Fruit fly (Drosophila melanogaster) whole organism, embryonic: ENCODE measurements around the gene TyrRS.
A peak's percentile ranks its signal among the peaks of the same experiment; 100 is the strongest.

Experiments
- Antp ChIP-seq: fragments of 200-800 bp; sonication (Bioruptor generic); optimal IDR thresholded peaks from 3 replicates; lab custom pipeline; 2016; ENCODE audit warnings: missing biosample characterization, missing genetic modification characterization
- CG10565 ChIP-seq: fragments of 200-800 bp; sonication (Bioruptor generic); optimal IDR thresholded peaks from 3 replicates; lab custom pipeline; 2016; ENCODE audit warnings: missing biosample characterization, mild to moderate bottlenecking, missing genetic modification characterization
- CG11504 ChIP-seq: fragments of 200-800 bp; sonication (Bioruptor generic); optimal IDR thresholded peaks from 3 replicates; lab custom pipeline; 2019; ENCODE audit warnings: missing biosample characterization, mild to moderate bottlenecking, missing genetic modification characterization, moderate library complexity
- CG12219 ChIP-seq: fragments of 200-800 bp; sonication (Bioruptor generic); optimal IDR thresholded peaks from 3 replicates; lab custom pipeline; 2018; ENCODE audit warnings: missing biosample characterization, mild to moderate bottlenecking, missing genetic modification characterization
- CG12236 ChIP-seq: fragments of 200-800 bp; sonication (Bioruptor generic); optimal IDR thresholded peaks from 2 replicates; lab custom pipeline; 2016; ENCODE audit warnings: missing biosample characterization, missing genetic modification characterization
- CG12391 ChIP-seq: fragments of 200-800 bp; sonication (Bioruptor generic); optimal IDR thresholded peaks from 3 replicates; lab custom pipeline; 2018; ENCODE audit warnings: missing biosample characterization, mild to moderate bottlenecking, missing genetic modification characterization, moderate library complexity
- CG13287 ChIP-seq: fragments of 200-800 bp; sonication (Bioruptor generic); IDR thresholded peaks from 2 replicates; pipeline ENCODE4 v1.3.6; 2022; ENCODE audit warnings: missing biosample characterization, missing genetic modification characterization; ENCODE audit not compliant: partially characterized antibody
- CG14050 ChIP-seq: fragments of 200-800 bp; sonication (Bioruptor generic); IDR thresholded peaks from 3 replicates; pipeline ENCODE4 v1.3.6; 2022; ENCODE audit warnings: missing biosample characterization, missing genetic modification characterization
- CG1602 ChIP-seq: fragments of 200-800 bp; sonication (Bioruptor generic); optimal IDR thresholded peaks from 3 replicates; lab custom pipeline; 2016; ENCODE audit warnings: missing biosample characterization, missing genetic modification characterization
- CG1603 ChIP-seq: fragments of 200-800 bp; sonication (Bioruptor generic); optimal IDR thresholded peaks from 2 replicates; lab custom pipeline; 2019; ENCODE audit warnings: missing biosample characterization, mild to moderate bottlenecking, missing genetic modification characterization, moderate library complexity
- CG18262 ChIP-seq: fragments of 200-800 bp; optimal IDR thresholded peaks from 3 replicates; lab custom pipeline; 2019; ENCODE audit warnings: missing biosample characterization, mild to moderate bottlenecking, missing genetic modification characterization, moderate library complexity
- CG2199 ChIP-seq: fragments of 200-800 bp; sonication (Bioruptor generic); IDR thresholded peaks from 3 replicates; pipeline ENCODE4 v1.3.6; 2022; ENCODE audit warnings: missing biosample characterization, missing genetic modification characterization
- CG31388 ChIP-seq: fragments of 200-800 bp; sonication (Bioruptor generic); optimal IDR thresholded peaks from 2 replicates; lab custom pipeline; 2016; ENCODE audit warnings: missing biosample characterization, missing genetic modification characterization
- CG3281 ChIP-seq: fragments of 200-800 bp; sonication (Bioruptor generic); optimal IDR thresholded peaks from 3 replicates; lab custom pipeline; 2017; ENCODE audit warnings: missing biosample characterization, mild to moderate bottlenecking, missing genetic modification characterization
- CG33213 ChIP-seq: fragments of 200-800 bp; sonication (Bioruptor generic); optimal IDR thresholded peaks from 3 replicates; lab custom pipeline; 2016; ENCODE audit warnings: missing biosample characterization, missing genetic modification characterization
- CG34224 ChIP-seq: fragments of 200-800 bp; sonication (Bioruptor generic); IDR thresholded peaks from 3 replicates; pipeline ENCODE4 v1.3.6; 2022; ENCODE audit warnings: missing biosample characterization, missing genetic modification characterization; ENCODE audit not compliant: partially characterized antibody
- CG34422 ChIP-seq: fragments of 200-800 bp; sonication (Bioruptor generic); IDR thresholded peaks from 3 replicates; pipeline ENCODE4 v1.3.6; 2022; ENCODE audit warnings: missing biosample characterization, missing genetic modification characterization
- CG43689 ChIP-seq: fragments of 200-800 bp; sonication (Bioruptor generic); IDR thresholded peaks from 2 replicates; pipeline ENCODE4 v1.3.6; 2022; ENCODE audit warnings: missing biosample characterization, missing genetic modification characterization
- CG5180 ChIP-seq: fragments of 200-800 bp; sonication (Bioruptor generic); optimal IDR thresholded peaks from 3 replicates; lab custom pipeline; 2017; ENCODE audit warnings: missing biosample characterization, missing genetic modification characterization, mild to moderate bottlenecking, moderate library complexity, missing genetic modification reagents
- CG6683 ChIP-seq: fragments of 200-800 bp; sonication (Bioruptor generic); optimal IDR thresholded peaks from 2 replicates; lab custom pipeline; 2017; ENCODE audit warnings: missing biosample characterization, mild to moderate bottlenecking, missing genetic modification characterization, missing genetic modification reagents
- Dek ChIP-seq: fragments of 200-800 bp; sonication (Bioruptor generic); optimal IDR thresholded peaks from 3 replicates; lab custom pipeline; 2019; ENCODE audit warnings: missing biosample characterization, mild to moderate bottlenecking, missing genetic modification characterization, moderate library complexity
- Dip3 ChIP-seq: fragments of 200-800 bp; sonication (Bioruptor generic); optimal IDR thresholded peaks from 3 replicates; lab custom pipeline; 2016; ENCODE audit warnings: missing biosample characterization, missing genetic modification characterization
- MBD-R2 ChIP-seq: fragments of 200-800 bp; sonication (Bioruptor generic); IDR thresholded peaks from 2 replicates; pipeline ENCODE4 v1.3.6; 2022; ENCODE audit warnings: missing biosample characterization, missing genetic modification characterization
- Med ChIP-seq: fragments of 200-800 bp; sonication (Bioruptor generic); peaks from one replicate; lab custom pipeline; 2016; ENCODE audit warnings: missing biosample characterization, missing genetic modification characterization, mild to moderate bottlenecking, inconsistent platforms, moderate library complexity
- NC2α ChIP-seq: fragments of 200-800 bp; sonication (Bioruptor generic); optimal IDR thresholded peaks from 2 replicates; lab custom pipeline; 2016; ENCODE audit warnings: missing biosample characterization, missing genetic modification characterization
- Side ChIP-seq: fragments of 200-800 bp; sonication (Bioruptor generic); optimal IDR thresholded peaks from 2 replicates; lab custom pipeline; 2016; ENCODE audit warnings: missing biosample characterization, missing genetic modification characterization
- Taf1 ChIP-seq: fragments of 200-800 bp; sonication (Bioruptor generic); IDR thresholded peaks from 2 replicates; pipeline ENCODE4 v1.3.6; 2022; ENCODE audit warnings: missing biosample characterization, missing genetic modification characterization
- Xbp1 ChIP-seq: fragments of 200-800 bp; sonication (Bioruptor generic); optimal IDR thresholded peaks from 3 replicates; lab custom pipeline; 2016; ENCODE audit warnings: missing biosample characterization, mild to moderate bottlenecking, missing genetic modification characterization
- abd-A ChIP-seq: fragments of 200-800 bp; sonication (Bioruptor generic); optimal IDR thresholded peaks from 3 replicates; lab custom pipeline; 2019; ENCODE audit warnings: missing biosample characterization, mild to moderate bottlenecking, missing genetic modification characterization, moderate library complexity
- caup ChIP-seq: fragments of 200-800 bp; sonication (Bioruptor generic); optimal IDR thresholded peaks from 3 replicates; lab custom pipeline; 2017; ENCODE audit warnings: missing biosample characterization, mild to moderate bottlenecking, missing genetic modification characterization, moderate library complexity; ENCODE audit not compliant: severe bottlenecking
- crp ChIP-seq, 2 experiments: fragments of 200-800 bp; sonication (Bioruptor generic); optimal IDR thresholded peaks; 2 replicates in 1 of 2; 3 replicates in 1 of 2; lab custom pipeline; 2017; ENCODE audit warnings: missing biosample characterization in 2 of 2, missing genetic modification characterization in 2 of 2, mild to moderate bottlenecking in 1 of 2, moderate library complexity in 1 of 2
- ems ChIP-seq: fragments of 200-800 bp; sonication (Bioruptor generic); optimal IDR thresholded peaks from 3 replicates; lab custom pipeline; 2016; ENCODE audit warnings: missing biosample characterization, missing genetic modification characterization
- gcm ChIP-seq: fragments of 200-800 bp; sonication (Bioruptor generic); optimal IDR thresholded peaks from 2 replicates; lab custom pipeline; 2019; ENCODE audit warnings: missing biosample characterization, mild to moderate bottlenecking, missing genetic modification characterization, moderate library complexity
- gfzf ChIP-seq: fragments of 200-800 bp; sonication (Bioruptor generic); optimal IDR thresholded peaks from 2 replicates; lab custom pipeline; 2016; ENCODE audit warnings: missing biosample characterization, mild to moderate bottlenecking, missing genetic modification characterization, moderate library complexity
- grn ChIP-seq: fragments of 200-800 bp; sonication (Bioruptor generic); optimal IDR thresholded peaks from 3 replicates; lab custom pipeline; 2017; ENCODE audit warnings: missing biosample characterization, missing genetic modification characterization
- hbn ChIP-seq: fragments of 200-800 bp; sonication (Bioruptor generic); IDR thresholded peaks from 2 replicates; pipeline ENCODE4 v1.3.6; 2022; ENCODE audit warnings: missing biosample characterization, missing genetic modification characterization; ENCODE audit not compliant: partially characterized antibody
- insv ChIP-seq, 2 experiments: fragments of 200-800 bp; sonication (Bioruptor generic); optimal IDR thresholded peaks; 3 replicates each; lab custom pipeline; 2016 to 2018; ENCODE audit warnings: missing biosample characterization in 2 of 2, missing genetic modification characterization in 2 of 2
- jumu ChIP-seq: fragments of 200-800 bp; sonication (Bioruptor generic); optimal IDR thresholded peaks from 3 replicates; lab custom pipeline; 2016; ENCODE audit warnings: missing biosample characterization, missing genetic modification characterization
- kni ChIP-seq: fragments of 200-800 bp; sonication (Bioruptor generic); optimal IDR thresholded peaks from 3 replicates; lab custom pipeline; 2017; ENCODE audit warnings: mild to moderate bottlenecking, missing biosample characterization, missing genetic modification reagents, missing genetic modification characterization
- lilli ChIP-seq: fragments of 200-800 bp; sonication (Bioruptor generic); optimal IDR thresholded peaks from 3 replicates; lab custom pipeline; 2016; ENCODE audit warnings: missing biosample characterization, missing genetic modification characterization
- nerfin-1 ChIP-seq: fragments of 200-800 bp; sonication (Bioruptor generic); optimal IDR thresholded peaks from 3 replicates; lab custom pipeline; 2019; ENCODE audit warnings: missing biosample characterization, mild to moderate bottlenecking, missing genetic modification characterization, moderate library complexity
- org-1 ChIP-seq: fragments of 200-800 bp; sonication (Bioruptor generic); optimal IDR thresholded peaks from 2 replicates; lab custom pipeline; 2017; ENCODE audit warnings: missing biosample characterization, missing genetic modification characterization
- sd ChIP-seq: fragments of 200-800 bp; sonication (Bioruptor generic); optimal IDR thresholded peaks from 3 replicates; lab custom pipeline; 2018; ENCODE audit warnings: missing biosample characterization, mild to moderate bottlenecking, missing genetic modification characterization, moderate library complexity
- sens ChIP-seq: fragments of 200-800 bp; sonication (Bioruptor generic); peaks from one replicate; lab custom pipeline; 2016; ENCODE audit warnings: missing biosample characterization, missing genetic modification characterization
- sens-2 ChIP-seq: fragments of 200-800 bp; sonication (Bioruptor generic); IDR thresholded peaks from 2 replicates; pipeline ENCODE4 v1.3.6; 2022; ENCODE audit warnings: missing biosample characterization, missing genetic modification characterization
- shn ChIP-seq: fragments of 200-800 bp; sonication (Bioruptor generic); optimal IDR thresholded peaks from 3 replicates; lab custom pipeline; 2016; ENCODE audit warnings: missing biosample characterization, missing genetic modification characterization
- trh ChIP-seq: fragments of 200-800 bp; sonication (Bioruptor generic); optimal IDR thresholded peaks from 2 replicates; lab custom pipeline; 2016; ENCODE audit warnings: missing biosample characterization, missing genetic modification characterization
- wor ChIP-seq: fragments of 200-800 bp; sonication (Bioruptor generic); IDR thresholded peaks from 2 replicates; pipeline ENCODE4 v1.3.6; 2022; ENCODE audit warnings: missing biosample characterization, missing genetic modification characterization
- yki ChIP-seq: fragments of >200 bp; optimal IDR thresholded peaks from 3 replicates; lab custom pipeline; 2018

Gene TyrRS

DNA sequence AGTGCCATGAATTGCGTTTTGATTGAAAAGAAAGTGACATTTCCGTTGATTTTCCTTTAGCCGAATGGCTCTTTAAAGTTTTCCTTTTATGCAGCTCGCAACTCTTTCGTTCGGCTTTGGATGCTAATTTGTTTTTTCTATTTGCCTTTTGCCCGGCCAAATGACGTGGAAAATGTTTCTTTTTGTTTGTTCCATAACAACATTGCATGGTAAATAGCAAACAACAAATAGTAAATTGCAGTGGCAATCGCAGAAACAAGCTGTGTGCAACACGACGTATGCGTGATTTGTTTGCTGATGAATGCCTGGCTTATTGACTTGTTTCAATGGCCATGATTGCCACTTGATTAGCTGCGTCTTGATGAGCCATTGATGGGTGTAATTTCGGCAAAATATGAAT, 10.3 kb upstream of the TyrRS start (continued):
- TF ChIP-seq wor (GFP tag; lab: Robert Waterston, UW) (no peak), CG6683 (no peak), CG1603 (tag; lab: Kevin White, UChicago) (peak; percentile 60)

DNA sequence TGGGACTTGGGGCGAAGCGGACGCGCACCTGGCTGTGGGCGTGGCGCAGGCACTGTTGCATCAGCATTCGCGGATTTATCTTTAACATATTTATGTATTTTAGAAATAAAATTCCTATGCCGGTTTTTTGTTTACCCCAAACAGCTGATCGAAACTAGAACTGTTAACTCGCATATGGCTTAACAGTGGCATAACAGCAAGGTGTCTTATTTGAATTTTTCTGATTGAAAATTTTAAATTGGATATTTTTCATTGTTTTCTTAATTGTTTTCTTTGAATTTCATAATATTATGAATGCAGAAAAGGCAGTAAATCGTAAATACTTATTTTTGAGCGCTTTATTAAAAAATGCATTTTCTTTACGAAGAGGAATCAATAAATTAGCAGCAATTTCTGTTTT, 2.1 kb downstream of the TyrRS start, which contains the start of gene GluRS-m:
Gene GluRS-m, minus strand, starts transcription at position 154 of the 400 bp plus-strand sequence.
- TF ChIP-seq CG34224 = peak; percentile 24; the same call in 1 of the 3 replicates
- TF ChIP-seq gcm (GFP tag; lab: Kevin White, UChicago) = no peak
- TF ChIP-seq CG12236 (GFP tag; lab: Kevin White, UChicago) = no peak
- TF ChIP-seq nerfin-1 (tag; lab: Kevin White, UChicago) = peak; percentile 25
- TF ChIP-seq hbn = no peak
- no peak for TF ChIP-seq jumu
- TF ChIP-seq sens (GFP tag; lab: Kevin White, UChicago) = peak; percentile 15
- no peak for TF ChIP-seq CG11504
- TF ChIP-seq MBD-R2 (GFP tag; lab: Robert Waterston, UW) = peak; percentile 60; the same call in 1 of the 2 replicates
- TF ChIP-seq sd (tag; lab: Kevin White, UChicago) = no peak
- peak; percentile 5 for TF ChIP-seq Med (GFP tag; lab: Kevin White, UChicago)
- no peak for TF ChIP-seq NC2α
- no peak for TF ChIP-seq CG18262 (tag; lab: Kevin White, UChicago)
- TF ChIP-seq org-1 (GFP tag; lab: Kevin White, UChicago) = no peak
- peak; percentile 15 to 82 for TF ChIP-seq crp (GFP tag; optimal IDR thresholded peaks at IDR 0.05; lab: Kevin White, UChicago)
- peak; percentile 7 for TF ChIP-seq kni (GFP tag; lab: Kevin White, UChicago)
- peak; percentile 49; the same call in 1 of the 3 replicates for TF ChIP-seq CG34422
- peak in 1 of 2 experiments; percentile 92 for TF ChIP-seq insv (GFP tag; optimal IDR thresholded peaks at IDR 0.05; lab: Kevin White, UChicago)
- TF ChIP-seq, all 482 proteins: peak for 9

DNA sequence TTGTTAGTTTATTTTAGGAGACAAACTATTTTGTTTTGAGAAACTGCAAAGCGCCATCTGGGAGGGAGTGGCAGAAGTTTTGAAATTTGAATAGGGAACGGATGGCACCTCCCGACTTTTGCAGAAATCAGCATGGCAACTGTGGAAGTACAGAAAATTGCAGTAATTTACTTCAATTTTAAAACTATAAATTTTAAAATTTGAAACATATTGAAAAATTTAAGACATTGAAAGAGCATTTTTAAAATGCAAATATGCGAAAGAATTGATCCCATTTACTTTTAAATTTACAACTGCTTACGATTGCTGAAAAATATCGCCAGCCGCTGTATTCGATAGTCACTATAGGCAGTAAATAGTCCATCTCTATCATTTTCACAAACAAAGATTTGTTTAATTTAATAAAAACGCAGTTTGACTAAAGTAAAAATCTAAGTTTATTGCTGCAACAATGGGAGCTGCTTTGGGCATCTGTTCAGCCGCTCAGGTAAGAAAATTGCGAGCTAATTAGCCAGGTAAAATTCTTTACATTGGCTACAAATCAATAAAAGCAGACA, 6.6 kb downstream of the TyrRS start, which contains the start of gene Serinc:
Gene Serinc, plus strand, starts transcription at position 329 of the 557 bp plus-strand sequence.
- no peak for TF ChIP-seq CG1602 (GFP tag; lab: Kevin White, UChicago)
- peak; percentile 98 for TF ChIP-seq CG13287
- peak; percentile 25 for TF ChIP-seq Dek (tag; lab: Kevin White, UChicago)
- TF ChIP-seq gfzf (GFP tag; lab: Kevin White, UChicago) = no peak
- TF ChIP-seq trh (GFP tag; lab: Kevin White, UChicago) = no peak
- no peak for TF ChIP-seq Taf1
- TF ChIP-seq abd-A = no peak
- TF ChIP-seq sens-2 (GFP tag; lab: Robert Waterston, UW) = no peak
- TF ChIP-seq Side (GFP tag; lab: Kevin White, UChicago) = no peak
- TF ChIP-seq lilli = peak; percentile 78
- peak; percentile 67 for TF ChIP-seq CG33213 (GFP tag; lab: Kevin White, UChicago)
- TF ChIP-seq CG12219 (GFP tag; lab: Kevin White, UChicago) = no peak
- TF ChIP-seq caup (GFP tag; lab: Kevin White, UChicago) = peak; percentile 59
- TF ChIP-seq CG14050 = peak; percentile 20; the same call in 1 of the 3 replicates
- TF ChIP-seq ems = peak; percentile 42
- peak; percentile 46 for TF ChIP-seq shn (GFP tag; lab: Kevin White, UChicago)
- no peak for TF ChIP-seq CG5180 (GFP tag; lab: Kevin White, UChicago)
- TF ChIP-seq CG12391 (tag; lab: Kevin White, UChicago) = peak; percentile 78
- TF ChIP-seq CG31388 (GFP tag; lab: Kevin White, UChicago) = peak; percentile 17
- TF ChIP-seq CG10565 (GFP tag; lab: Kevin White, UChicago) = no peak
- TF ChIP-seq Xbp1 = peak; percentile 74
- no peak for TF ChIP-seq CG2199
- peak; percentile 39 for TF ChIP-seq Dip3 (GFP tag; lab: Kevin White, UChicago)
- TF ChIP-seq yki (lab: Kevin White, UChicago) = no peak
- no peak for TF ChIP-seq CG43689 (GFP tag; lab: Robert Waterston, UW)
- peak; percentile 32 for TF ChIP-seq CG3281 (GFP tag; lab: Kevin White, UChicago)
- TF ChIP-seq Antp (GFP tag; lab: Kevin White, UChicago) = peak; percentile 47
- no peak for TF ChIP-seq grn
